Worm (Caenorhabditis elegans) whole organism, L3 larva: ENCODE measurements around the gene gldi-10.
A peak's percentile ranks its signal among the peaks of the same experiment; 100 is the strongest.

Source experiments
- R02D3.7 ChIP-seq: fragments of 150-350 bp; optimal IDR thresholded peaks from 2 replicates; lab custom pipeline; 2014; ENCODE audit warnings: missing biosample characterization, missing genetic modification characterization
- aly-2 ChIP-seq: fragments of 150-350 bp; optimal IDR thresholded peaks from 2 replicates; lab custom pipeline; 2014; ENCODE audit warnings: missing biosample characterization, missing genetic modification characterization
- ama-1 ChIP-seq: fragments of 150-350 bp; optimal IDR thresholded peaks from 2 replicates; lab custom pipeline; 2018
- ceh-16 ChIP-seq: sonication (generic microtip); optimal IDR thresholded peaks from 2 replicates; lab custom pipeline; 2017; ENCODE audit warnings: missing biosample characterization, missing genetic modification characterization
- ceh-28 ChIP-seq: fragments of 150-350 bp; optimal IDR thresholded peaks from 2 replicates; lab custom pipeline; 2014; ENCODE audit warnings: missing biosample characterization, missing genetic modification reagents, missing genetic modification characterization
- ceh-9 ChIP-seq: sonication (generic microtip); optimal IDR thresholded peaks from 2 replicates; lab custom pipeline; 2018; ENCODE audit warnings: missing biosample characterization, missing genetic modification characterization
- egl-27 ChIP-seq: sonication (generic microtip); optimal IDR thresholded peaks from 4 replicates; lab custom pipeline; 2017; ENCODE audit warnings: missing biosample characterization, missing genetic modification reagents, missing genetic modification characterization
- egl-5 ChIP-seq: fragments of 150-350 bp; optimal IDR thresholded peaks from 2 replicates; lab custom pipeline; 2017; ENCODE audit warnings: missing biosample characterization, missing genetic modification reagents, missing genetic modification characterization, inconsistent platforms
- elt-1 ChIP-seq: fragments of 150-350 bp; optimal IDR thresholded peaks from 2 replicates; lab custom pipeline; 2014; ENCODE audit warnings: missing biosample characterization, missing genetic modification characterization
- elt-2 ChIP-seq: sonication (generic microtip); optimal IDR thresholded peaks from 2 replicates; lab custom pipeline; 2016; ENCODE audit warnings: missing genetic modification reagents, mild to moderate bottlenecking, missing genetic modification characterization, missing compliant biosample characterization
- elt-3 ChIP-seq, 3 experiments: fragments of 150-350 bp in 1 of 3; sonication (generic microtip) in 2 of 3; optimal IDR thresholded peaks; 2 replicates in 2 of 3; 4 replicates in 1 of 3; lab custom pipeline; 2014 to 2017; ENCODE audit warnings: missing biosample characterization in 3 of 3, missing genetic modification characterization in 3 of 3
- eor-1 ChIP-seq, 2 experiments: fragments of 150-350 bp; optimal IDR thresholded peaks; 2 replicates each; lab custom pipeline; 2014 to 2018; ENCODE audit warnings: missing biosample characterization in 2 of 2, missing genetic modification characterization in 2 of 2
- fkh-10 ChIP-seq: sonication (generic microtip); optimal IDR thresholded peaks from 2 replicates; lab custom pipeline; 2017; ENCODE audit warnings: missing biosample characterization, missing genetic modification reagents, missing genetic modification characterization
- fkh-2 ChIP-seq: fragments of 150-350 bp; optimal IDR thresholded peaks from 2 replicates; lab custom pipeline; 2014; ENCODE audit warnings: missing biosample characterization, missing genetic modification reagents, missing genetic modification characterization
- fos-1 ChIP-seq: fragments of 150-350 bp; optimal IDR thresholded peaks from 2 replicates; lab custom pipeline; 2014; ENCODE audit warnings: missing biosample characterization, missing genetic modification characterization
- lin-15B ChIP-seq: fragments of 150-350 bp; optimal IDR thresholded peaks from 2 replicates; lab custom pipeline; 2014; ENCODE audit warnings: missing biosample characterization, missing genetic modification characterization
- lsy-12 ChIP-seq: sonication (generic microtip); optimal IDR thresholded peaks from 2 replicates; lab custom pipeline; 2016; ENCODE audit warnings: mild to moderate bottlenecking, missing genetic modification characterization, missing compliant biosample characterization
- mdl-1 ChIP-seq: fragments of 150-350 bp; optimal IDR thresholded peaks from 2 replicates; lab custom pipeline; 2014; ENCODE audit warnings: missing biosample characterization, missing genetic modification characterization
- mml-1 ChIP-seq: fragments of 150-350 bp; sonication (generic microtip); optimal IDR thresholded peaks from 3 replicates; lab custom pipeline; 2014; ENCODE audit warnings: missing biosample characterization, missing genetic modification characterization
- nfya-1 ChIP-seq: sonication (generic microtip); optimal IDR thresholded peaks from 2 replicates; lab custom pipeline; 2017; ENCODE audit warnings: missing genetic modification characterization, mild to moderate bottlenecking, missing compliant biosample characterization, antibody characterized with exemption, moderate library complexity; ENCODE audit not compliant: insufficient read depth
- nhr-11 ChIP-seq: fragments of 150-350 bp; optimal IDR thresholded peaks from 2 replicates; lab custom pipeline; 2014; ENCODE audit warnings: missing biosample characterization, missing genetic modification characterization
- nhr-25 ChIP-seq: sonication (generic microtip); optimal IDR thresholded peaks from 2 replicates; lab custom pipeline; 2017; ENCODE audit warnings: missing biosample characterization, missing genetic modification characterization
- nhr-43 ChIP-seq: sonication (generic microtip); optimal IDR thresholded peaks from 2 replicates; lab custom pipeline; 2016; ENCODE audit warnings: mild to moderate bottlenecking, missing genetic modification characterization, missing compliant biosample characterization; ENCODE audit not compliant: poor library complexity, severe bottlenecking
- nhr-76 ChIP-seq: fragments of 150-350 bp; sonication (generic microtip); optimal IDR thresholded peaks from 5 replicates; lab custom pipeline; 2014; ENCODE audit warnings: missing biosample characterization, missing genetic modification characterization
- nhr-77 ChIP-seq: fragments of 150-350 bp; optimal IDR thresholded peaks from 2 replicates; lab custom pipeline; 2014; ENCODE audit warnings: missing biosample characterization, missing genetic modification characterization
- pha-4 ChIP-seq: fragments of 150-350 bp; optimal IDR thresholded peaks from 2 replicates; lab custom pipeline; 2014; ENCODE audit warnings: missing biosample characterization, missing genetic modification reagents, missing genetic modification characterization
- pqm-1 ChIP-seq: fragments of 150-350 bp; optimal IDR thresholded peaks from 2 replicates; lab custom pipeline; 2017; ENCODE audit warnings: missing biosample characterization, missing genetic modification characterization, inconsistent platforms
- sea-2 ChIP-seq: fragments of 150-350 bp; sonication (generic microtip); optimal IDR thresholded peaks from 4 replicates; lab custom pipeline; 2014; ENCODE audit warnings: missing biosample characterization, missing genetic modification reagents, missing genetic modification characterization
- snpc-4 ChIP-seq: fragments of 150-350 bp; optimal IDR thresholded peaks from 2 replicates; lab custom pipeline; 2014; ENCODE audit warnings: missing biosample characterization, missing genetic modification characterization
- tbx-2 ChIP-seq: sonication (generic microtip); optimal IDR thresholded peaks from 2 replicates; lab custom pipeline; 2016; ENCODE audit warnings: mild to moderate bottlenecking, missing genetic modification characterization, missing compliant biosample characterization
- ztf-11 ChIP-seq: fragments of 150-350 bp; optimal IDR thresholded peaks from 2 replicates; lab custom pipeline; 2014; ENCODE audit warnings: missing biosample characterization, missing genetic modification characterization

The gldi-10 gene

DNA sequence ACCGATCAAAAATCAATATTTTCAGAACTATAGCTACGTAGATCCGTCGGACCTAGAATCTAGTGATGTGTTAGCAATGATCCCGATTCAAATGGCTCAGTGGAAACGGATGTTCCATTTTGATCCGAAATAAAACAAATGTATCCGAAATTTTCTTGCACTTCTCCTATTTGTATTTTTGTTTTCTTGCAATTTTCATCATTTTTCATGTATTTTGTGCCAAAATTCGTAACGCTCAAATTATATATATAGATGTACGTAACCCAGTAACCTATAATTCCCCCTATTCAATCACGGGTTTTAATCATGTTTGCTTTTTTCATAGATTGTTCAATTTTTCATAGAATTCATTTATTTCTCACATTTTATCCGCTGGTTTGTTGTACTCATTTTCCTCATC lies at the start of gene gldi-10:
Gene gldi-10, plus strand, starts transcription at position 301 of the 400 bp plus-strand sequence.
- no peak for TF ChIP-seq ceh-28 (tag; lab: Kevin White, UChicago)
- TF ChIP-seq R02D3.7 (tag; lab: Kevin White, UChicago) = no peak
- no peak for TF ChIP-seq egl-27 (tag; lab: Kevin White, UChicago)
- no peak for TF ChIP-seq pqm-1 (tag; lab: Kevin White, UChicago)
- TF ChIP-seq nhr-25 (tag; lab: Kevin White, UChicago) = no peak
- no peak for TF ChIP-seq fkh-2
- TF ChIP-seq egl-5 = no peak
- TF ChIP-seq lin-15B = no peak
- TF ChIP-seq lsy-12 = no peak
- TF ChIP-seq elt-2 (tag; lab: Kevin White, UChicago) = no peak
- TF ChIP-seq nfya-1 (tag; lab: Kevin White, UChicago) = no peak
- no peak for TF ChIP-seq nhr-76 (tag; lab: Kevin White, UChicago)
- no peak for TF ChIP-seq fkh-10 (GFP tag; lab: Kevin White, UChicago)
- no peak for TF ChIP-seq nhr-11 (tag; lab: Kevin White, UChicago)
- TF ChIP-seq, all 47 proteins: peak for 0

DNA sequence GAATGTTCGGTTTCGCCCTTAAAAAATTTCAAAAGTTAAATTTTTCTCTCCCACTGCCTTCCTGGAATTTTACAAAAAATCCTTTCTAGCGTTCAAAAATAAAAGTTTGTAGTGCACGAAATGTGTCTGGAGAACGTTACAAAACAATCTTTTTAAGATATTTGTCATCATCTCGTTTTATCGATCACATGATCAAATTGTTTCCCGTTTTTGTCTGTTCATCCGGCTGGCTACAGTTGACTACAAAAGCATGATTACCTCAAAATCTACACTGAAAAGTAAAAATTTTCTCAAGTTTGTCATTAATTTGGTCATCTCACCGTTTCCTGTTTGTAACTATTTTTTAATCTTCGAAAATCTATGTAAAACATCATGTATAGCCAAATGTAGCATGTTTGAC lies 48.0 kb upstream of the gldi-10 start:
- no peak for TF ChIP-seq lsy-12
- no peak for TF ChIP-seq nhr-76 (tag; lab: Kevin White, UChicago)
- no peak for TF ChIP-seq tbx-2 (tag; lab: Kevin White, UChicago)
- TF ChIP-seq aly-2 = no peak
- no peak for TF ChIP-seq ceh-9 (tag; lab: Kevin White, UChicago)
- TF ChIP-seq pha-4 (tag; lab: Kevin White, UChicago) = no peak
- TF ChIP-seq mml-1 = no peak
- TF ChIP-seq ceh-16 (tag; lab: Kevin White, UChicago) = no peak
- no peak for TF ChIP-seq nhr-77

DNA sequence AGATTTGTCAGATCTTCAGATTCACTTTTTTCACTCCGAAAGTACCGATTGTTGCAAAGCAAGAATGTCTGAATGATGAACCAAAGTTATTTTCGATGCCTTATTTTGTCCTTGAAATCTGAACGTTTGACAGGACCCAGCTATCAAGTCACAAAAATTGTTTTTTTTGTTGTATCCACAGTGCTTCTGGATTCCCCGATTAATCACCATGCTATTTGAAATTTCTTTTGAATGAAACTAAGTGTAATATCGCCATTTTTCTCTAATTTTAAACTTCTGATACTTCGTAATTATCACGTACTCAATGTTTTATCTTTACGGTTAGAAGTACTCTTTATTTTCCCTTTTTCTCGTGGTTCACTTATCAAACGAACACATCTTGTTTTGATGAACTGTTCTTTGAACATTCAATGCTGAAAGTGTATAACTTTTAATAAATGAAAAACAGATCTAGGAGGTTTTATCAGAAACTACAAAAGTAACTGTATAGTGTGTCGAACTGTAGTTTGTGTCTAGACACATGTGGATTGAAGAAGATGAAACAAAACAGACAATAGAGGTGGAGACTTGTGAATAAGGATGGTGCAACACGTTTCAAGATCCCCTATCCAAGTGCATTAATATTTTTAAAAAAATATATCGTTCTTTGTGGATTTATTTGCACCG lies 47.4 kb upstream of the gldi-10 start:
- TF ChIP-seq eor-1 (tag; optimal IDR thresholded peaks at IDR 0.05; lab: Kevin White, UChicago) = no peak
- TF ChIP-seq nhr-43 (tag; lab: Kevin White, UChicago) = peak; percentile 8
- TF ChIP-seq sea-2 (GFP tag; lab: Kevin White, UChicago) = no peak
- TF ChIP-seq pqm-1 (tag; lab: Kevin White, UChicago) = peak; percentile 9
- TF ChIP-seq elt-3 (tag; optimal IDR thresholded peaks at IDR 0.05; lab: Kevin White, UChicago) = no peak

DNA sequence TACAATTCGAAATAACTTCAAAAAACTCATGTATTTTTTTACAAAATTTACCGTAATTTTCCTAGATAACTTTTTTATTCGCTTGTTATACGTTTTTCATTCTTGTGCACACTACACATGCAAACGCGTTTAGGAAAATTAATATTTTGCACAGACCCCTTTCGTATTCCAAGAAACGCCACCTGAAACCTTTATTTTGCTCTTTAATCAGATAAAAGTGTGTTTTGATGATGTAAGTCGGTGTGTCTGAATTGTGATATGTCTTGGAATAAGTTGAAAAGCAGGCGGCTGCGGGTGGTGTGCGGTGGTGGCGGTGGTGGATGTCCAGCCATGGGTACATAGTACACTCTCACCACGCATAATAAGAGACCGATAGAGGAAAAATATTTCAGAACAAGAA lies 45.6 kb upstream of the gldi-10 start:
- TF ChIP-seq fkh-10 (GFP tag; lab: Kevin White, UChicago) (peak; percentile 11), sea-2 (GFP tag; lab: Kevin White, UChicago) (no peak)
- TF ChIP-seq, all 47 proteins: peak for 1

DNA sequence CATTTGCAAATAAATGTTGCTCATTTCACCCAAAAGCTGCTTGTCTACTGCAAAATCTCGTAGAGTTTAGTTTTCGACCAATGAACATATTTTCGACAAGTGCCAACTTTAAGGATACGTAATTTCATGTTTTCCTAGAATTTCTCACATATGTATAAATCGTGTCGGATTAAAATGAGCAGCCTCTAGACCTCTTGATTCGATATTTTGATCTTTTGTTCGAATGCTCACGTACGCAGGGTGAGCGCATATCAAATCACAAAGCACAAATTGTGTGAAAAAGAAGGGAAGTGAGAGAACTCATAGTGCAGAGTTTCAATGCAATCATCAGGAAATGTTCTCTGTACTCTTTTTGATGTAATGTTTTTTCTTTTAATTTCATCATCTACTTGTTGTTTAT lies 35.5 kb upstream of the gldi-10 start:
- TF ChIP-seq mdl-1 (tag; lab: Kevin White, UChicago) (no peak), elt-1 (tag; lab: Kevin White, UChicago) (no peak), mml-1 (no peak), sea-2 (GFP tag; lab: Kevin White, UChicago) (no peak), nhr-11 (tag; lab: Kevin White, UChicago) (no peak), ama-1 (lab: Kevin White, UChicago) (no peak), nfya-1 (tag; lab: Kevin White, UChicago) (peak; percentile 28), ceh-9 (tag; lab: Kevin White, UChicago) (no peak), elt-3 (tag; optimal IDR thresholded peaks at IDR 0.05; lab: Kevin White, UChicago) (no peak), snpc-4 (no peak), fkh-10 (GFP tag; lab: Kevin White, UChicago) (peak; percentile 58), fos-1 (tag; lab: Kevin White, UChicago) (no peak), ztf-11 (tag; lab: Kevin White, UChicago) (no peak), lin-15B (peak; percentile 9), egl-27 (tag; lab: Kevin White, UChicago) (no peak), eor-1 (tag; optimal IDR thresholded peaks at IDR 0.05; lab: Kevin White, UChicago) (no peak)
